Fruit fly (Drosophila melanogaster): ENCODE results near the gene Dscam4.
A peak's percentile ranks its signal among the peaks of the same experiment; 100 is the strongest.

Dscam4 gene

DNA sequence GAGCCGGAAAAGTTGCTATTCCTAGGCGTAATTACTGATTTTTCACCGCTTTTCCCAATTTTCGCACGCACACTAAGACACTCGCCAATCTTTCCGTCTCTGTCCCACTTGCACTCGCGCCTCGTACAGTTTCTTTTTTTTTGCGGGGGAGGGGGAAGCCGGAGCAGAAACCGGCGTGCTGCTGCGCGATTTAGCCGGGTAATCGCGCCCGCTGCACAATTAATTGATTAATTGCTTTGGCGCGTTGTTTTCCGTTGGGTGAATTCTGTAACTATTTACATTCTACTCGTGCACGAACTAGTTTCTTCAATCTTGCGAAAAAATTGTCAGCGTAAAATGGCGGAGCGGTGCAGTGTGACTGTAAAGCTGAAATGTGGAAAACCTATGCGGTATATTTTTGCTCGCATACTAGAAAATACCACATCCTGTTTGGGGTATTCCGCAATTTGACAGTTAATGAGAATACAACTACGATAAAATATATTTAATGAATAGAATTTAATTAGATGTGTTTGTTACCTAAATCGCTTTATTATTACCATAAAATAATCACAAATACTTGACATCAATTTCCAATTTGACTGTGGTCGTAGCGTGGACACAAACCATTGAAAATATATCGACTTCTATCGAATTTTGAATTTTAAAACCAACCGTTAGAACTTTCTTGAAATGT is 76.8 kb downstream of the Dscam4 start, which contains the start of gene Cpsf6 (continued):
- peak; percentile 50 for TF ChIP-seq Med (GFP tag)
- 0 out of 3 replicates have a peak, but pooled peaks have one; percentile 19 for TF ChIP-seq gce (GFP tag; IDR thresholded peaks at IDR 0.05)
- TF ChIP-seq CG32532 (GFP tag; IDR thresholded peaks at IDR 0.05) = peak; percentile 72
- TF ChIP-seq Dll (GFP tag; IDR thresholded peaks at IDR 0.05; ENCODE audit: partially characterized antibody) = 0 out of 4 replicates have a peak, but pooled peaks have one; percentile 46
- peak; percentile 16 for TF ChIP-seq Elba2 (GFP tag; optimal IDR thresholded peaks at IDR 0.05)
- peak; percentile 8 for TF ChIP-seq CG15011 (GFP tag; optimal IDR thresholded peaks at IDR 0.05)
- TF ChIP-seq CG10462 (GFP tag; optimal IDR thresholded peaks at IDR 0.05) = peak; percentile 42
- no peak for TF ChIP-seq HLH54F (GFP tag; optimal IDR thresholded peaks at IDR 0.05)
- TF ChIP-seq CG3838 (GFP tag; optimal IDR thresholded peaks at IDR 0.05) = peak; percentile 46
- TF ChIP-seq CG2889 (GFP tag; IDR thresholded peaks at IDR 0.05) = 0 out of 3 replicates have a peak, but pooled peaks have one; percentile 47
- peak; percentile 91 for TF ChIP-seq Ets65A (GFP tag)
- no peak for TF ChIP-seq CG11398 (GFP tag; optimal IDR thresholded peaks at IDR 0.05)
- TF ChIP-seq fu2 (GFP tag; optimal IDR thresholded peaks at IDR 0.05) = no peak

DNA sequence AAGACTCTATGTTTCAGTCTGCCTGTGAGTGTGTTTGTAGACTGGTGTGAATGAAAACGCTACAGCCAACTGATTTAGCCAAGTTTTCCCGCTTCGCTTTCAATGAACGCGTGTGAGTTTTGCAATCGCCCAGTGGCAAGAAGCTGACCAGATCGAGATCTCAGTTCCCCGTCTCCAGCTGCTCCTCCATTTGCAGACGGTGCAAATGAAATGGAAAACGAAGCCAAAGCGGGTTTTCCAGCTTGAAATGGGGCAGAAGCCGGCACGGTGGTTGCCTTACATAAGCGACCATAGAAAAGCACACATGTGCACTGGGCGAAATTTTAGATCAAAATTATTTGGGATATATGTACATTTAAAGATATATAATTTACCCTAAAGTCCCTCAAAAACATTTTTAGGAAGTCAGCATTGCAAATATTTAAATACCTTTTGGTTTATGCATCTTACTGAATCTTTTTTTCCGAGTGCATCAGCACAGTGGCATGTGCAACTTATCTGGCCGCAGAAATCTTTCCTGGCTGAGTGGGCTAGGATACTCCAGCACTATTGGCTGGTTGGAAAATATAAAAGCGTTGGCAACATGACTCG is 80.6 kb downstream of the Dscam4 start, which contains the start of gene CG43059:
Gene CG43059, minus strand, starts transcription at position 51 of the 591 bp plus-strand sequence.
- TF ChIP-seq emc (GFP tag; optimal IDR thresholded peaks at IDR 0.05) (no peak), Xrp1 (GFP tag; IDR thresholded peaks at IDR 0.05) (peak; percentile 20; the same call in 1 of the 2 replicates), C15 (GFP tag; IDR thresholded peaks at IDR 0.05) (peak; percentile 22; the same call in 1 of the 3 replicates), Mrtf (GFP tag; IDR thresholded peaks at IDR 0.05) (no peak), Ets65A (GFP tag) (peak; percentile 38), CHES-1-like (GFP tag; optimal IDR thresholded peaks at IDR 0.05) (no peak), ase (GFP tag; IDR thresholded peaks at IDR 0.05) (0 out of 3 replicates have a peak, but pooled peaks have one; percentile 19), CG15011 (GFP tag; optimal IDR thresholded peaks at IDR 0.05) (no peak), Myb (GFP tag; optimal IDR thresholded peaks at IDR 0.05) (no peak), ara (GFP tag; IDR thresholded peaks at IDR 0.05) (no peak), CG2712 (tag; optimal IDR thresholded peaks at IDR 0.05) (peak; percentile 1), CG9817 (tag; optimal IDR thresholded peaks at IDR 0.05) (no peak), phol (tag; optimal IDR thresholded peaks at IDR 0.05) (peak; percentile 21), Drgx (GFP tag; IDR thresholded peaks at IDR 0.05) (peak; percentile 92), Bdp1 (GFP tag; optimal IDR thresholded peaks at IDR 0.05) (no peak), CG11504 (tag; optimal IDR thresholded peaks at IDR 0.05) (peak; percentile 35), CG1603 (tag; optimal IDR thresholded peaks at IDR 0.05) (peak; percentile 28), bsh (GFP tag; optimal IDR thresholded peaks at IDR 0.05) (peak in 1 of 2 experiments; percentile 5), row (GFP tag; IDR thresholded peaks at IDR 0.05) (0 out of 3 replicates have a peak, but pooled peaks have one; percentile 9), CG13775 (GFP tag; optimal IDR thresholded peaks at IDR 0.05) (no peak), Ravus (GFP tag; IDR thresholded peaks at IDR 0.05) (no peak), Blimp-1 (GFP tag; optimal IDR thresholded peaks at IDR 0.05) (peak; percentile 32), fd102C (GFP tag; optimal IDR thresholded peaks at IDR 0.05) (no peak), hkb (optimal IDR thresholded peaks at IDR 0.05) (no peak), hkb (GFP tag; IDR thresholded peaks at IDR 0.05) (no peak), gem (tag; optimal IDR thresholded peaks at IDR 0.05) (peak; percentile 22), Awh (GFP tag; IDR thresholded peaks at IDR 0.05) (0 out of 2 replicates have a peak, but pooled peaks have one; percentile 29), Med (GFP tag) (peak; percentile 53), dmrt99B (tag; optimal IDR thresholded peaks at IDR 0.05) (peak; percentile 8), Hr51 (GFP tag; optimal IDR thresholded peaks at IDR 0.05) (peak in 1 of 2 experiments; percentile 28), prd (optimal IDR thresholded peaks at IDR 0.05) (no peak), prd (GFP tag; IDR thresholded peaks at IDR 0.05) (peak; percentile 29; the same call in 1 of the 3 replicates), Spps (tag; optimal IDR thresholded peaks at IDR 0.05) (no peak), CG17802 (tag; optimal IDR thresholded peaks at IDR 0.05) (no peak), Sox102F (GFP tag; optimal IDR thresholded peaks at IDR 0.05) (peak; percentile 34), Ada2b (GFP tag; IDR thresholded peaks at IDR 0.05) (0 out of 2 replicates have a peak, but pooled peaks have one; percentile 25), E2f1 (GFP tag; IDR thresholded peaks at IDR 0.05) (0 out of 2 replicates have a peak, but pooled peaks have one; percentile 15)
